Worm (Caenorhabditis elegans) whole organism, late embryonic: Measurements from ENCODE around the gene madf-9.

Source experiments
- C08G9.2 ChIP-seq: sonication (generic microtip); optimal IDR thresholded peaks from 2 replicates; lab custom pipeline; 2016; ENCODE audit warnings: mild to moderate bottlenecking, missing genetic modification characterization, moderate library complexity, missing compliant biosample characterization
- C38D4.7 ChIP-seq: fragments of 200-800 bp; sonication (Bioruptor generic); optimal IDR thresholded peaks from 2 replicates; lab custom pipeline; 2018; ENCODE audit warnings: mild to moderate bottlenecking, missing genetic modification characterization, moderate library complexity, missing compliant biosample characterization
- F13H6.1 ChIP-seq: sonication (generic microtip); optimal IDR thresholded peaks from 2 replicates; lab custom pipeline; 2016; ENCODE audit warnings: missing genetic modification characterization, missing compliant biosample characterization
- K09A11.1 ChIP-seq: sonication (generic microtip); optimal IDR thresholded peaks from 2 replicates; lab custom pipeline; 2017; ENCODE audit warnings: antibody characterized with exemption, mild to moderate bottlenecking, missing genetic modification characterization, missing compliant biosample characterization; ENCODE audit not compliant: insufficient read depth
- T23F11.4 ChIP-seq: fragments of 200-800 bp; sonication (Bioruptor generic); optimal IDR thresholded peaks from 2 replicates; lab custom pipeline; 2018; ENCODE audit warnings: mild to moderate bottlenecking, missing genetic modification characterization, missing compliant biosample characterization
- Y22D7AL.16 ChIP-seq: sonication (generic microtip); optimal IDR thresholded peaks from 2 replicates; lab custom pipeline; 2016; ENCODE audit warnings: missing genetic modification characterization, missing compliant biosample characterization
- ahr-1 ChIP-seq: sonication (generic microtip); optimal IDR thresholded peaks from 2 replicates; lab custom pipeline; 2016; ENCODE audit warnings: missing genetic modification characterization, missing compliant biosample characterization
- ama-1 ChIP-seq: fragments of 150-350 bp; optimal IDR thresholded peaks from 2 replicates; lab custom pipeline; 2014
- ceh-18 ChIP-seq: sonication (generic microtip); optimal IDR thresholded peaks from 2 replicates; lab custom pipeline; 2016; ENCODE audit warnings: missing genetic modification characterization, missing compliant biosample characterization
- ceh-19 ChIP-seq: fragments of 200-800 bp; sonication (Bioruptor generic); optimal IDR thresholded peaks from 2 replicates; lab custom pipeline; 2018; ENCODE audit warnings: mild to moderate bottlenecking, missing genetic modification characterization, missing compliant biosample characterization
- ceh-22 ChIP-seq: sonication (generic microtip); optimal IDR thresholded peaks from 2 replicates; lab custom pipeline; 2017; ENCODE audit warnings: missing biosample characterization, missing genetic modification characterization
- ceh-24 ChIP-seq: sonication (generic microtip); optimal IDR thresholded peaks from 2 replicates; lab custom pipeline; 2016; ENCODE audit warnings: mild to moderate bottlenecking, missing genetic modification characterization, missing compliant biosample characterization
- ceh-30 ChIP-seq: fragments of 150-350 bp; optimal IDR thresholded peaks from 2 replicates; lab custom pipeline; 2014; ENCODE audit warnings: missing biosample characterization, missing genetic modification characterization
- ceh-31 ChIP-seq: sonication (generic microtip); optimal IDR thresholded peaks from 2 replicates; lab custom pipeline; 2016; ENCODE audit warnings: missing genetic modification characterization, missing compliant biosample characterization
- ceh-34 ChIP-seq: sonication (generic microtip); optimal IDR thresholded peaks from 2 replicates; lab custom pipeline; 2016; ENCODE audit warnings: mild to moderate bottlenecking, missing genetic modification characterization, missing compliant biosample characterization
- ceh-45 ChIP-seq: fragments of 200-800 bp; sonication (Bioruptor generic); IDR thresholded peaks from 2 replicates; pipeline ENCODE4 v1.3.6; 2022; ENCODE audit warnings: missing genetic modification reagents, missing genetic modification characterization, missing compliant biosample characterization
- ceh-48 ChIP-seq: sonication (generic microtip); optimal IDR thresholded peaks from 2 replicates; lab custom pipeline; 2016; ENCODE audit warnings: missing genetic modification characterization, inconsistent platforms, missing compliant biosample characterization
- ceh-6 ChIP-seq: fragments of 200-800 bp; sonication (Bioruptor generic); optimal IDR thresholded peaks from 2 replicates; lab custom pipeline; 2018; ENCODE audit warnings: mild to moderate bottlenecking, missing genetic modification characterization, missing compliant biosample characterization
- dmd-4 ChIP-seq: sonication (generic microtip); optimal IDR thresholded peaks from 2 replicates; lab custom pipeline; 2016; ENCODE audit warnings: borderline replicate concordance, missing genetic modification characterization, missing compliant biosample characterization
- dve-1 ChIP-seq: sonication (generic microtip); optimal IDR thresholded peaks from 2 replicates; lab custom pipeline; 2017; ENCODE audit warnings: antibody characterized with exemption, mild to moderate bottlenecking, missing genetic modification characterization, missing compliant biosample characterization
- elt-2 ChIP-seq: sonication (generic microtip); optimal IDR thresholded peaks from 2 replicates; lab custom pipeline; 2016; ENCODE audit warnings: missing genetic modification reagents, missing genetic modification characterization, missing compliant biosample characterization
- ets-4 ChIP-seq: sonication (generic microtip); optimal IDR thresholded peaks from 2 replicates; lab custom pipeline; 2016; ENCODE audit warnings: missing genetic modification characterization, missing compliant biosample characterization
- fax-1 ChIP-seq: sonication (generic microtip); optimal IDR thresholded peaks from 2 replicates; lab custom pipeline; 2016; ENCODE audit warnings: missing genotype, missing genetic modification characterization, missing compliant biosample characterization
- fkh-10 ChIP-seq: fragments of 150-350 bp; optimal IDR thresholded peaks from 2 replicates; lab custom pipeline; 2014; ENCODE audit warnings: missing biosample characterization, missing genetic modification reagents, missing genetic modification characterization
- gmeb-2 ChIP-seq: sonication (generic microtip); optimal IDR thresholded peaks from 2 replicates; lab custom pipeline; 2016; ENCODE audit warnings: missing genetic modification characterization, inconsistent platforms, missing compliant biosample characterization
- hlh-13 ChIP-seq: fragments of 200-800 bp; sonication (Bioruptor generic); optimal IDR thresholded peaks from 2 replicates; lab custom pipeline; 2018; ENCODE audit warnings: mild to moderate bottlenecking, missing genetic modification characterization, missing compliant biosample characterization
- hlh-15 ChIP-seq: sonication (generic microtip); optimal IDR thresholded peaks from 2 replicates; lab custom pipeline; 2016; ENCODE audit warnings: missing genetic modification characterization, missing compliant biosample characterization
- hlh-6 ChIP-seq: sonication (generic microtip); optimal IDR thresholded peaks from 2 replicates; lab custom pipeline; 2016; ENCODE audit warnings: missing genotype, missing genetic modification characterization, missing compliant biosample characterization
- hlh-8 ChIP-seq: sonication (generic microtip); optimal IDR thresholded peaks from 2 replicates; lab custom pipeline; 2016; ENCODE audit warnings: missing genotype, missing genetic modification characterization, missing compliant biosample characterization
- lin-11 ChIP-seq: fragments of 200-800 bp; sonication (Bioruptor generic); optimal IDR thresholded peaks from 2 replicates; lab custom pipeline; 2018; ENCODE audit warnings: mild to moderate bottlenecking, missing genetic modification characterization, missing compliant biosample characterization
- madf-2 ChIP-seq: sonication (generic microtip); optimal IDR thresholded peaks from 2 replicates; lab custom pipeline; 2017; ENCODE audit warnings: missing genetic modification characterization, missing compliant biosample characterization
- mec-3 ChIP-seq: sonication (generic microtip); optimal IDR thresholded peaks from 2 replicates; lab custom pipeline; 2016; ENCODE audit warnings: borderline replicate concordance, missing genetic modification characterization, missing compliant biosample characterization
- nfya-1 ChIP-seq: sonication (generic microtip); optimal IDR thresholded peaks from 2 replicates; lab custom pipeline; 2017; ENCODE audit warnings: missing genetic modification characterization, mild to moderate bottlenecking, missing compliant biosample characterization, antibody characterized with exemption, moderate library complexity
- nhr-11 ChIP-seq: fragments of 150-350 bp; optimal IDR thresholded peaks from 2 replicates; lab custom pipeline; 2014; ENCODE audit warnings: missing biosample characterization, missing genetic modification characterization
- nhr-232 ChIP-seq: sonication (generic microtip); optimal IDR thresholded peaks from 2 replicates; lab custom pipeline; 2016; ENCODE audit warnings: missing genetic modification characterization, missing compliant biosample characterization
- npax-4 ChIP-seq: sonication (generic microtip); optimal IDR thresholded peaks from 2 replicates; lab custom pipeline; 2016; ENCODE audit warnings: missing genetic modification characterization, missing compliant biosample characterization
- odd-2 ChIP-seq: sonication (generic microtip); optimal IDR thresholded peaks from 2 replicates; lab custom pipeline; 2017; ENCODE audit warnings: antibody characterized with exemption, mild to moderate bottlenecking, missing genetic modification characterization, missing compliant biosample characterization
- pat-9 ChIP-seq: fragments of 200-800 bp; sonication (Bioruptor generic); optimal IDR thresholded peaks from 2 replicates; lab custom pipeline; 2018; ENCODE audit warnings: mild to moderate bottlenecking, missing genetic modification characterization, moderate library complexity, missing compliant biosample characterization
- pax-1 ChIP-seq: fragments of 150-350 bp; optimal IDR thresholded peaks from 2 replicates; lab custom pipeline; 2014; ENCODE audit warnings: missing biosample characterization, missing genetic modification characterization
- pqm-1 ChIP-seq: sonication (generic microtip); optimal IDR thresholded peaks from 2 replicates; lab custom pipeline; 2016; ENCODE audit warnings: missing genetic modification characterization, missing compliant biosample characterization
- pros-1 ChIP-seq: fragments of 150-350 bp; optimal IDR thresholded peaks from 2 replicates; lab custom pipeline; 2014; ENCODE audit warnings: missing biosample characterization, missing genetic modification reagents, missing genetic modification characterization
- ref-2 ChIP-seq: sonication (generic microtip); optimal IDR thresholded peaks from 2 replicates; lab custom pipeline; 2016; ENCODE audit warnings: missing genetic modification characterization, missing compliant biosample characterization
- rnt-1 ChIP-seq: sonication (generic microtip); optimal IDR thresholded peaks from 2 replicates; lab custom pipeline; 2016; ENCODE audit warnings: missing genetic modification characterization, missing compliant biosample characterization
- sox-2 ChIP-seq: fragments of 200-800 bp; sonication (Bioruptor generic); IDR thresholded peaks from 2 replicates; pipeline ENCODE4 v1.3.6; 2022; ENCODE audit warnings: missing genetic modification reagents, missing genetic modification characterization, missing compliant biosample characterization
- syd-9 ChIP-seq: sonication (generic microtip); optimal IDR thresholded peaks from 2 replicates; lab custom pipeline; 2016; ENCODE audit warnings: mild to moderate bottlenecking, missing genetic modification characterization, moderate library complexity, missing compliant biosample characterization
- tbx-2 ChIP-seq: sonication (generic microtip); optimal IDR thresholded peaks from 2 replicates; lab custom pipeline; 2016; ENCODE audit warnings: missing genetic modification characterization, missing compliant biosample characterization
- tbx-7 ChIP-seq: sonication (generic microtip); optimal IDR thresholded peaks from 2 replicates; lab custom pipeline; 2016; ENCODE audit warnings: missing genotype, missing genetic modification characterization, missing compliant biosample characterization
- ttx-3 ChIP-seq: sonication (generic microtip); optimal IDR thresholded peaks from 2 replicates; lab custom pipeline; 2016; ENCODE audit warnings: missing genetic modification reagents, missing genetic modification characterization, missing compliant biosample characterization
- unc-3 ChIP-seq, 2 experiments: fragments of 200-800 bp in 1 of 2; sonication (Bioruptor generic) in 1 of 2; sonication (generic microtip) in 1 of 2; conservative IDR thresholded peaks in 1 of 2; optimal IDR thresholded peaks in 1 of 2; 2 replicates each; pipeline versions ENCODE4 v1.3.6 to Lab custom; 2016 to 2022; ENCODE audit warnings: missing compliant biosample characterization in 2 of 2, missing genetic modification characterization in 2 of 2, missing genetic modification reagents in 1 of 2
- unc-42 ChIP-seq: sonication (generic microtip); optimal IDR thresholded peaks from 2 replicates; lab custom pipeline; 2016; ENCODE audit warnings: missing genotype, missing genetic modification characterization, missing compliant biosample characterization
- unc-55 ChIP-seq: sonication (generic microtip); optimal IDR thresholded peaks from 2 replicates; lab custom pipeline; 2017; ENCODE audit warnings: missing biosample characterization, missing genetic modification reagents, missing genetic modification characterization
- zip-5 ChIP-seq: sonication (generic microtip); optimal IDR thresholded peaks from 2 replicates; lab custom pipeline; 2016; ENCODE audit warnings: missing genetic modification characterization, missing compliant biosample characterization
- ztf-16 ChIP-seq: sonication (generic microtip); optimal IDR thresholded peaks from 2 replicates; lab custom pipeline; 2017; ENCODE audit warnings: missing genetic modification characterization, missing compliant biosample characterization

Gene madf-9

ce11 chrIV:3636528-3637129, at the start of gene madf-9:
TSS of gene madf-9 (plus strand) at chrIV:3637079.
- TF ChIP-seq pat-9 (tag; lab: Kevin White, UChicago): no peak
- peak; percentile 27 for TF ChIP-seq ref-2 (tag; lab: Kevin White, UChicago)
- TF ChIP-seq tbx-7 (tag; lab: Kevin White, UChicago): no peak
- TF ChIP-seq ceh-22 (tag; lab: Kevin White, UChicago): no peak
- no peak for TF ChIP-seq pax-1 (tag; lab: Kevin White, UChicago)
- TF ChIP-seq ceh-34: peak; percentile 67
- TF ChIP-seq madf-2 (tag; lab: Kevin White, UChicago): no peak
- no peak for TF ChIP-seq nhr-232 (tag; lab: Kevin White, UChicago)
- TF ChIP-seq sox-2 (GFP tag; lab: Robert Waterston, UW): no peak
- TF ChIP-seq ets-4: peak; percentile 16
- TF ChIP-seq nhr-11 (tag; lab: Kevin White, UChicago): no peak
- no peak for TF ChIP-seq unc-3 (GFP tag; conservative IDR thresholded peaks at IDR 0.05; lab: Robert Waterston, UW)
- TF ChIP-seq unc-3 (tag; optimal IDR thresholded peaks at IDR 0.05; lab: Kevin White, UChicago): no peak
- peak; percentile 62 for TF ChIP-seq nfya-1 (tag; lab: Kevin White, UChicago)
- peak; percentile 28 for TF ChIP-seq rnt-1 (tag; lab: Kevin White, UChicago)
- TF ChIP-seq F13H6.1 (tag; lab: Kevin White, UChicago): peak; percentile 71
- no peak for TF ChIP-seq ceh-30 (tag; lab: Kevin White, UChicago)
- TF ChIP-seq ttx-3 (tag; lab: Kevin White, UChicago): no peak
- no peak for TF ChIP-seq K09A11.1 (tag; lab: Kevin White, UChicago)
- no peak for TF ChIP-seq mec-3 (tag; lab: Kevin White, UChicago)
- peak; percentile 12 for TF ChIP-seq elt-2 (tag; lab: Kevin White, UChicago)
- TF ChIP-seq T23F11.4 (GFP tag; lab: Kevin White, UChicago): no peak
- no peak for TF ChIP-seq hlh-6 (tag; lab: Kevin White, UChicago)
- TF ChIP-seq ceh-24: no peak
- TF ChIP-seq ceh-31: peak; percentile 64
- no peak for TF ChIP-seq ztf-16 (tag; lab: Kevin White, UChicago)
- no peak for TF ChIP-seq npax-4 (tag; lab: Kevin White, UChicago)
- peak; percentile 77 for TF ChIP-seq ceh-18 (tag; lab: Kevin White, UChicago)
- TF ChIP-seq hlh-8 (tag; lab: Kevin White, UChicago): no peak
- peak; percentile 32 for TF ChIP-seq ceh-19 (GFP tag; lab: Kevin White, UChicago)
- no peak for TF ChIP-seq ceh-6 (GFP tag; lab: Kevin White, UChicago)
- peak; percentile 22 for TF ChIP-seq unc-42 (tag; lab: Kevin White, UChicago)
- TF ChIP-seq pqm-1: no peak
- TF ChIP-seq odd-2 (tag; lab: Kevin White, UChicago): no peak
- no peak for TF ChIP-seq gmeb-2 (tag; lab: Kevin White, UChicago)
- TF ChIP-seq ceh-45 (GFP tag; lab: Robert Waterston, UW): no peak
- TF ChIP-seq dve-1 (tag; lab: Kevin White, UChicago): peak; percentile 36
- TF ChIP-seq fax-1 (tag; lab: Kevin White, UChicago): peak; percentile 21
- TF ChIP-seq lin-11 (tag; lab: Kevin White, UChicago): no peak
- TF ChIP-seq hlh-13 (GFP tag; lab: Kevin White, UChicago): no peak
- TF ChIP-seq ama-1 (lab: Kevin White, UChicago): no peak
- TF ChIP-seq pros-1: peak; percentile 63
- TF ChIP-seq dmd-4 (tag; lab: Kevin White, UChicago): no peak
- TF ChIP-seq Y22D7AL.16: no peak
- TF ChIP-seq C08G9.2 (tag; lab: Kevin White, UChicago): peak; percentile 32
- TF ChIP-seq ahr-1 (tag; lab: Kevin White, UChicago): no peak
- no peak for TF ChIP-seq unc-55 (GFP tag; lab: Kevin White, UChicago)
- peak; percentile 61 for TF ChIP-seq tbx-2 (tag; lab: Kevin White, UChicago)
- no peak for TF ChIP-seq hlh-15
- no peak for TF ChIP-seq fkh-10 (GFP tag; lab: Kevin White, UChicago)
- TF ChIP-seq zip-5 (tag; lab: Kevin White, UChicago): no peak
- TF ChIP-seq syd-9 (tag; lab: Kevin White, UChicago): peak; percentile 41
- no peak for TF ChIP-seq ceh-48 (tag; lab: Kevin White, UChicago)
- TF ChIP-seq C38D4.7: no peak
